Worm (Caenorhabditis elegans): ENCODE measurements around the gene srr-7.

ce11 chrV:15083659-15084058 is 44.4 kb upstream of the srr-7 start:
- no peak for TF ChIP-seq rcor-1 (GFP tag; IDR thresholded peaks at IDR 0.05)
- TF ChIP-seq unc-62 (GFP tag; optimal IDR thresholded peaks at IDR 0.05), result no peak
- no peak for TF ChIP-seq bed-1 (GFP tag; IDR thresholded peaks at IDR 0.05)
- no peak for TF ChIP-seq mxl-1 (tag; optimal IDR thresholded peaks at IDR 0.05)
- TF ChIP-seq F55B11.4 (tag; optimal IDR thresholded peaks at IDR 0.05; ENCODE audit: borderline replicate concordance, insufficient read depth), result no peak
- no peak for TF ChIP-seq snpc-1.3 (tag; optimal IDR thresholded peaks at IDR 0.05; ENCODE audit: insufficient read depth)
- TF ChIP-seq let-526 (GFP tag; IDR thresholded peaks at IDR 0.05), result no peak
- no peak for TF ChIP-seq ceh-91 (GFP tag; IDR thresholded peaks at IDR 0.05)
- no peak for TF ChIP-seq ztf-3 (GFP tag; optimal IDR thresholded peaks at IDR 0.05)
- no peak for TF ChIP-seq Y53F4B.3 (GFP tag; IDR thresholded peaks at IDR 0.05)

Measured in whole organism, young adult.